Worm (Caenorhabditis elegans): ENCODE results near the gene cpg-19.

The cpg-19 gene

DNA sequence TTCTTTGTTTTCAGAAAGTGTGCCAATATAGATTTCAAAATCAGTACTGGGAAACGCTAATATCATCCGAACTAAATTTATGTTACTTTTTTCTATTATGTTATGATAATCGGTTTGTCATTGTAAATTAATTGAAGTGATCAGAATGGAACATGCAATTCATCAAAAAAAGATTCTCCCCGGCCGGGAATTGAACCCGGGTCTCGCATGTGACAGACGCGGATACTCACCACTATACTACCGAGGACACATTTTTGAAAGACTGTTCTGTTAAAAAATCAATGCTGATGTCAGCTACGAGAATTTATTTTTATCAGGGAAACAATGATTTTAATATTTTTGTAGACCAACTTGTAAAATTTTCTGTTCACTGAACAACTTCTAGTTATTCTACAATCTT, 2.4 kb upstream of the cpg-19 start (continued):
- TF ChIP-seq egrh-3 (GFP tag; IDR thresholded peaks at IDR 0.05) (no peak), bed-1 (GFP tag; IDR thresholded peaks at IDR 0.05) (no peak), madf-6 (GFP tag; IDR thresholded peaks at IDR 0.05) (0 out of 2 replicates have a peak, but pooled peaks have one; percentile 16), hlh-26 (GFP tag; conservative IDR thresholded peaks at IDR 0.05) (no peak), rcor-1 (GFP tag; IDR thresholded peaks at IDR 0.05) (peak; percentile 39; the same call in 1 of the 2 replicates)

DNA sequence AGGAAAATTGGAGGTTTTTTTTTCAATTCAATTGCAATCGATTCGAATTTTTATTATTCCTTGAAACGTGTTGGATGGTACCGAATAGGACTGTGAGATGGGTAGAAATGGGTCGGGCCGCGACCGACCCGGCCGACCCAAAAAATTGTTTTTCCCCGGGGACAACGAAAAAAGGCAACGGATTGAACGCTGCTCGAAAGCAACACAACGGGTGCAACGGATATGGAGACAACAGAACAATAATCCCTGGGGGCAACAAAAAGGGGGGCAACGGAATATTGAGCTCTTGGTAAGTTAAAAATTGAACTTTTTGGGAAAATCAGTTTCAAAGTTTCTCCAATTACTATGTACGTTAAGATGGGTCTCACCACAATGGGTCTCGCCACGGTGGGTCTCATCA, 1.7 kb downstream of the cpg-19 start:
- no peak for TF ChIP-seq ZK185.1 (tag; optimal IDR thresholded peaks at IDR 0.05; ENCODE audit: poor library complexity, severe bottlenecking)
- TF ChIP-seq fkh-3 (tag; optimal IDR thresholded peaks at IDR 0.05): no peak

DNA sequence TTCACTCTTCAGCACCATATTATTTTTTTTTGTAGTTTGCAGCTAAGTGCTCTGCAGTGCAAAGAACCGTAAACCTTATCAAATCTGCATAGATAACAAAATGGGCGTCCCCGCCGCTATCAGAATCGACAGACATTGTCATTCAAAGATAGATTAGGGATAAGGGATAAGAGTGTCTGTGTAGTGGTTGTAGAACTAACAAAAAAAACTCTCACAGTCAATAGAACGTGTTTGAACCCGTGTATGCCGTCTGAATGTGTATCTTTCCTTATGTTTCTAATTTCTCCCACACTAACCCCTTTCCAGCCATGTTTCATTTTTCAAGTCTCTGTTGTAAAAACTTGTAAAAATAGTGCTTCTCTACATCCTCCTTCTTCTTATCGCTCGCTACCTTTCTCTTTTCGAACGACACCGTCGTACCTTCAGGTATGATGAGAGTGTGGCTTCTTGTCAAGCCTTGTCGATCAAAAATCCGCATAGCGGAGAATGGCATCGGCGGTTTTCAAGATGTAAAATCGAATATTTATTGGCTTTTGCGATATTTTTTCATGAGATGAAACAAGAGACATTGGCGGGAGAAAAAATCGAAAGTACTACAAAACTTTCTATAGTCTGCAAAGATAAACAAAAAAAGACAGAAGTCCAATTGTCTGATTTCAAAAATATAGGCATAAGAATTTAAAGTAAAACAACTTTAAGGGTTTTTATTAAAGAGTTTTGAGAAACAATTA, 3.6 kb downstream of the cpg-19 start:
- TF ChIP-seq athp-1 (tag; optimal IDR thresholded peaks at IDR 0.05) (no peak), C17E4.6 (GFP tag; IDR thresholded peaks at IDR 0.05) (no peak), sdz-38 (tag; optimal IDR thresholded peaks at IDR 0.05) (no peak), K12H6.12 (tag; optimal IDR thresholded peaks at IDR 0.05) (no peak), aptf-3 (GFP tag; IDR thresholded peaks at IDR 0.05) (no peak), ztf-22 (GFP tag; optimal IDR thresholded peaks at IDR 0.05) (no peak), lin-35 (GFP tag; optimal IDR thresholded peaks at IDR 0.05) (no peak), nhr-179 (tag; optimal IDR thresholded peaks at IDR 0.05) (no peak), snpc-4 (GFP tag; optimal IDR thresholded peaks at IDR 0.05) (no peak), snpc-4 (tag; optimal IDR thresholded peaks at IDR 0.05) (no peak)

DNA sequence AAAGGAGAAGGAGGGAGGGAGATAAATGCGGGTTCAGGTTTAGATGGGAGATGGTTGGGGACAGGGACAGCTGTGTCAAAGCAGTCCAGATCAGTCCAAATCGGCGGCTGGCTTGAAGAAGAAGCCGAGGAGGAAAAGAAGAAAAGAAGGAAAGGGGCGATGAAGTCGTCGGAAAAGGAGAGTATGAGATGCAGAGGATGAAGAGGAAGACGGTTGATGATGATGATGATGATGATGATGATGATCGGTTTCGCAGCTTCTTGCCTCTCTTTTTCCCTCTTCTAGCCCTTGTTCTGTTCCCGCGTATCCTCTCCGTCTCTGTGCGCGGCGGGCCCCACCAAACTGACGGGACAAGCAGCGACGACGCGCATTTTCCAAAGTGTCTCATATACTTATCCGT, 5.2 kb downstream of the cpg-19 start:
- TF ChIP-seq ceh-100 (GFP tag; IDR thresholded peaks at IDR 0.05) (no peak), madf-10 (tag; optimal IDR thresholded peaks at IDR 0.05) (no peak), sdz-38 (tag; optimal IDR thresholded peaks at IDR 0.05) (no peak), Y53G8AR.9 (GFP tag; conservative IDR thresholded peaks at IDR 0.05) (no peak), zfh-2 (GFP tag; conservative IDR thresholded peaks at IDR 0.05) (peak; percentile 58)

DNA sequence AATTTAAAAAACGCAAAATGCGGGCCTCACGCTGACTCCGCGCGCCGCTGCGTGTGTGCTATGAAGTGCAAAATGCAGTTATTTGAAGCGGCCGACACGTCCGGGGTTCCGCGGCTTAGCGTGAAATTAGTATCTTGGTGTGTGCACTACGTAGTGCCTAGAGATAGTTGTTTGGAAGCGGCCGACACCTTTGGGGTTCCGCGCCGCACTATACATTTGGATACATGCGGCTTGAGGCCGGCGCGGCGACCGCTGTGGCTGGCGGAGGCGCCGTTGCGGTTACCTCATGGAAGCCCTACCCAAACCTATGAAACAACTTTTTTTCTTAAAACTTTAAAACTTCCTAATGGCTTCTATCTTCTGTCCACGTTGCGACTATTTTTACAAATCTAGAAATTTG, 7.6 kb downstream of the cpg-19 start:
- TF ChIP-seq ama-1 (optimal IDR thresholded peaks at IDR 0.05): no peak
- TF ChIP-seq ama-1 (GFP tag; optimal IDR thresholded peaks at IDR 0.05): no peak
- TF ChIP-seq zfh-2 (GFP tag; conservative IDR thresholded peaks at IDR 0.05): peak; percentile 58
- peak; percentile 28 for TF ChIP-seq snpc-4 (GFP tag; optimal IDR thresholded peaks at IDR 0.05)
- TF ChIP-seq snpc-4 (tag; optimal IDR thresholded peaks at IDR 0.05): peak in 2 of 4 experiments; percentile 84 to 86

DNA sequence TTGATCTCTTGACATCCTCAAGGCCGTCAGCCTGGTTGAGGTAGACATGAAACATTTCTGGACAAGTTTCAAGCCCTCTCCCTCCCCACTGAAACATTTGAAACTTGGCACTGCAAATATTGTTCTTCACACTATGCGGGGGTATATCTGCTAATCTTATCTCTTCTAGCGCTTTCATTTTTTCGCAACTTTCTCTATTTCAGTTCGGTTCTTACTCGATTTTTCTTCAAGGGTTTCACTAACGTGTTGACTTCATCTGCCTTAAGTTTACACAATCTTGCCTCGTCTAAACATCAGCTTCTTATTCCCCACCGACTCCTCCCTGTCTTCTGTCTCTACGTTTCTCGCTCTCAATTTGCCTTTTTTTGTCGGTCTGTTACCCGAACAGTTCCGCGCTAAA, 8.2 kb downstream of the cpg-19 start:
- no peak for TF ChIP-seq nhr-80 (tag; optimal IDR thresholded peaks at IDR 0.05)

DNA sequence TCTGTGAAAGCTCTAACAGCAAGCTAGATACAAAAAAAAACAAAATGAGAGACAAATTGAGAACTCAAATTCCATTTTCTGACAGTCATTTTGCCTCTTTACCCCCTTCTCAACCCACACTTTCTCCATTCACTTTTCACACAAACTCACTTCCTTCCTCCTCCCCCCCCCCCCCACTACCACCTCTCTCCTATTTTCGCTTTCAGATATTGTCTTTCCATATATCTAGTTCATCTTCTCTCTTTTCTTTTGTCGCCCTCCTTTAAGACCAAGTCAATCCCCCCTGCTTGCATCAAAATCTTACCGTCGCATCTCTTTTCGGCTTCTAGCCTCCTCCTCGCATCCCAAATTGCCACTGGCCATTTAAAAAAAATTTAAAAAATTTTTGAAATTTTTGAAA, 10.2 kb downstream of the cpg-19 start:
- TF ChIP-seq unc-62 (GFP tag; optimal IDR thresholded peaks at IDR 0.05) (no peak), hmg-1.2 (GFP tag; IDR thresholded peaks at IDR 0.05) (no peak), lir-1 (GFP tag; conservative IDR thresholded peaks at IDR 0.05) (no peak), zim-3 (tag; optimal IDR thresholded peaks at IDR 0.05) (no peak), let-526 (GFP tag; IDR thresholded peaks at IDR 0.05) (no peak), T07F8.4 (tag; optimal IDR thresholded peaks at IDR 0.05) (no peak), efl-1 (GFP tag; optimal IDR thresholded peaks at IDR 0.05) (no peak), lin-40 (tag; optimal IDR thresholded peaks at IDR 0.05) (no peak), ceh-91 (GFP tag; IDR thresholded peaks at IDR 0.05) (no peak), chd-7 (tag; optimal IDR thresholded peaks at IDR 0.05) (no peak)
